Fruit fly (Drosophila melanogaster) whole organism, embryonic: ENCODE results near the gene CG14696.

Experiments used
- Asciz ChIP-seq: fragments of 200-800 bp; sonication (Bioruptor generic); optimal IDR thresholded peaks from 2 replicates; lab custom pipeline; 2017; ENCODE audit warnings: missing biosample characterization, mild to moderate bottlenecking, missing genetic modification characterization, missing genetic modification reagents
- B-H1 ChIP-seq: fragments of 200-800 bp; sonication (Bioruptor generic); IDR thresholded peaks from 3 replicates; pipeline ENCODE4 v1.3.6; 2022; ENCODE audit warnings: missing biosample characterization, missing genetic modification characterization
- CG1233 ChIP-seq: fragments of 200-800 bp; sonication (Bioruptor generic); optimal IDR thresholded peaks from 4 replicates; lab custom pipeline; 2018; ENCODE audit warnings: missing biosample characterization, mild to moderate bottlenecking, missing genetic modification characterization
- CG12391 ChIP-seq: fragments of 200-800 bp; sonication (Bioruptor generic); optimal IDR thresholded peaks from 3 replicates; lab custom pipeline; 2018; ENCODE audit warnings: missing biosample characterization, mild to moderate bottlenecking, missing genetic modification characterization, moderate library complexity
- CG12659 ChIP-seq: fragments of 200-800 bp; sonication (Bioruptor generic); optimal IDR thresholded peaks from 3 replicates; lab custom pipeline; 2017; ENCODE audit warnings: mild to moderate bottlenecking, missing biosample characterization, missing genetic modification reagents, missing genetic modification characterization
- CG12744 ChIP-seq: fragments of 200-800 bp; sonication (Bioruptor generic); optimal IDR thresholded peaks from 2 replicates; lab custom pipeline; 2016; ENCODE audit warnings: missing biosample characterization, missing genetic modification characterization
- CG14441 ChIP-seq: fragments of 200-800 bp; sonication (Bioruptor generic); IDR thresholded peaks from 2 replicates; pipeline ENCODE4 v1.3.6; 2022; ENCODE audit warnings: missing biosample characterization, missing genetic modification characterization
- CG14710 ChIP-seq: fragments of 200-800 bp; sonication (Bioruptor generic); optimal IDR thresholded peaks from 3 replicates; lab custom pipeline; 2019; ENCODE audit warnings: missing biosample characterization, mild to moderate bottlenecking, missing genetic modification characterization, moderate library complexity
- CG14860 ChIP-seq: fragments of 200-800 bp; sonication (Bioruptor generic); IDR thresholded peaks from 3 replicates; pipeline ENCODE4 v1.3.6; 2022; ENCODE audit warnings: missing biosample characterization, missing genetic modification characterization; ENCODE audit not compliant: partially characterized antibody
- CG1603 ChIP-seq: fragments of 200-800 bp; sonication (Bioruptor generic); optimal IDR thresholded peaks from 2 replicates; lab custom pipeline; 2019; ENCODE audit warnings: missing biosample characterization, mild to moderate bottlenecking, missing genetic modification characterization, moderate library complexity
- CG16813 ChIP-seq: fragments of 200-800 bp; sonication (Bioruptor generic); IDR thresholded peaks from 3 replicates; pipeline ENCODE4 v1.3.6; 2022; ENCODE audit warnings: missing biosample characterization, missing genetic modification characterization; ENCODE audit not compliant: partially characterized antibody
- CG2875 ChIP-seq: fragments of 200-800 bp; sonication (Bioruptor generic); optimal IDR thresholded peaks from 2 replicates; lab custom pipeline; 2017; ENCODE audit warnings: missing biosample characterization, mild to moderate bottlenecking, missing genetic modification characterization, missing genetic modification reagents
- CG4282 ChIP-seq: fragments of 200-800 bp; sonication (Bioruptor generic); optimal IDR thresholded peaks from 2 replicates; lab custom pipeline; 2016; ENCODE audit warnings: missing biosample characterization, missing genetic modification characterization
- CG4360 ChIP-seq: fragments of 200-800 bp; sonication (Bioruptor generic); IDR thresholded peaks from 2 replicates; pipeline ENCODE4 v1.3.6; 2022; ENCODE audit warnings: missing biosample characterization, missing genetic modification characterization
- CG7271 ChIP-seq: fragments of 200-800 bp; sonication (Bioruptor generic); optimal IDR thresholded peaks from 2 replicates; lab custom pipeline; 2018; ENCODE audit warnings: missing biosample characterization, mild to moderate bottlenecking, missing genetic modification characterization, moderate library complexity
- CG8388 ChIP-seq: fragments of 200-800 bp; sonication (Bioruptor generic); optimal IDR thresholded peaks from 2 replicates; lab custom pipeline; 2019; ENCODE audit warnings: missing biosample characterization, mild to moderate bottlenecking, missing genetic modification characterization, moderate library complexity
- CG9609 ChIP-seq: fragments of 200-800 bp; sonication (Bioruptor generic); optimal IDR thresholded peaks from 3 replicates; lab custom pipeline; 2016; ENCODE audit warnings: missing biosample characterization, missing genetic modification characterization
- CG9876 ChIP-seq: fragments of 200-800 bp; sonication (Bioruptor generic); optimal IDR thresholded peaks from 2 replicates; lab custom pipeline; 2016; ENCODE audit warnings: missing biosample characterization, missing genetic modification characterization
- CHES-1-like ChIP-seq: fragments of 200-800 bp; sonication (Bioruptor generic); optimal IDR thresholded peaks from 2 replicates; lab custom pipeline; 2016; ENCODE audit warnings: missing biosample characterization, missing genetic modification characterization
- CTCF ChIP-seq: fragments of 200-800 bp; sonication (Bioruptor generic); optimal IDR thresholded peaks from 2 replicates; lab custom pipeline; 2017; ENCODE audit warnings: missing biosample characterization, mild to moderate bottlenecking, missing genetic modification characterization, moderate library complexity
- Chrac-16 ChIP-seq: fragments of 200-800 bp; sonication (Bioruptor generic); optimal IDR thresholded peaks from 3 replicates; lab custom pipeline; 2016; ENCODE audit warnings: missing biosample characterization, missing genetic modification characterization
- CrebB ChIP-seq: fragments of 200-800 bp; sonication (Bioruptor generic); optimal IDR thresholded peaks from 3 replicates; lab custom pipeline; 2018; ENCODE audit warnings: missing biosample characterization, mild to moderate bottlenecking, missing genetic modification characterization
- D19B ChIP-seq: fragments of 200-800 bp; sonication (Bioruptor generic); optimal IDR thresholded peaks from 2 replicates; lab custom pipeline; 2017; ENCODE audit warnings: missing biosample characterization, mild to moderate bottlenecking, missing genetic modification characterization
- Ets65A ChIP-seq: fragments of 200-800 bp; sonication (Bioruptor generic); peaks from one replicate; lab custom pipeline; 2016; ENCODE audit warnings: missing biosample characterization, missing genetic modification characterization
- HHEX ChIP-seq: fragments of 200-800 bp; sonication (Bioruptor generic); optimal IDR thresholded peaks from 3 replicates; lab custom pipeline; 2017; ENCODE audit warnings: missing biosample characterization, mild to moderate bottlenecking, missing genetic modification characterization, missing genetic modification reagents
- Kr ChIP-seq: fragments of 200-800 bp; sonication (Bioruptor generic); optimal IDR thresholded peaks from 2 replicates; lab custom pipeline; 2017; ENCODE audit warnings: missing biosample characterization, mild to moderate bottlenecking, missing genetic modification characterization
- Meics ChIP-seq: fragments of 200-800 bp; sonication (Bioruptor generic); optimal IDR thresholded peaks from 2 replicates; lab custom pipeline; 2017; ENCODE audit warnings: missing biosample characterization, mild to moderate bottlenecking, missing genetic modification characterization
- Neu2 ChIP-seq: fragments of 200-800 bp; sonication (Bioruptor generic); optimal IDR thresholded peaks from 3 replicates; lab custom pipeline; 2016; ENCODE audit warnings: missing biosample characterization, missing genetic modification characterization, borderline replicate concordance
- ab ChIP-seq: fragments of 200-800 bp; sonication (Bioruptor generic); optimal IDR thresholded peaks from 2 replicates; lab custom pipeline; 2016; ENCODE audit warnings: missing biosample characterization, missing genetic modification characterization
- az2 ChIP-seq: fragments of 200-800 bp; sonication (Bioruptor generic); optimal IDR thresholded peaks from 3 replicates; lab custom pipeline; 2016; ENCODE audit warnings: missing biosample characterization, missing genetic modification characterization
- bowl ChIP-seq: fragments of 200-800 bp; sonication (Bioruptor generic); IDR thresholded peaks from 2 replicates; pipeline ENCODE4 v1.3.6; 2022; ENCODE audit warnings: missing biosample characterization, missing genetic modification characterization
- chif ChIP-seq, 2 experiments: fragments of 200-800 bp; sonication (Bioruptor generic); optimal IDR thresholded peaks; 3 replicates each; lab custom pipeline; 2016; ENCODE audit warnings: missing biosample characterization in 2 of 2, missing genetic modification characterization in 2 of 2
- ems ChIP-seq: fragments of 200-800 bp; sonication (Bioruptor generic); optimal IDR thresholded peaks from 3 replicates; lab custom pipeline; 2016; ENCODE audit warnings: missing biosample characterization, missing genetic modification characterization
- gem ChIP-seq: fragments of 200-800 bp; sonication (Bioruptor generic); optimal IDR thresholded peaks from 2 replicates; lab custom pipeline; 2019; ENCODE audit warnings: missing biosample characterization, mild to moderate bottlenecking, missing genetic modification characterization, moderate library complexity
- hth ChIP-seq: fragments of >200 bp; optimal IDR thresholded peaks from 2 replicates; lab custom pipeline; 2017; ENCODE audit warnings: inconsistent platforms
- inv ChIP-seq: fragments of 200-800 bp; sonication (Bioruptor generic); IDR thresholded peaks from 2 replicates; pipeline ENCODE4 v1.3.6; 2022; ENCODE audit warnings: missing biosample characterization, missing genetic modification characterization; ENCODE audit not compliant: partially characterized antibody
- jigr1 ChIP-seq: fragments of 200-800 bp; sonication (Bioruptor generic); IDR thresholded peaks from 3 replicates; pipeline ENCODE4 v1.3.6; 2022; ENCODE audit warnings: missing biosample characterization, missing genetic modification characterization
- kah ChIP-seq: fragments of 200-800 bp; sonication (Bioruptor generic); optimal IDR thresholded peaks from 2 replicates; lab custom pipeline; 2018; ENCODE audit warnings: missing biosample characterization, mild to moderate bottlenecking, missing genetic modification characterization
- kay ChIP-seq: fragments of 200-800 bp; sonication (Bioruptor generic); optimal IDR thresholded peaks from 2 replicates; lab custom pipeline; 2016; ENCODE audit warnings: missing biosample characterization, missing genetic modification characterization
- mam ChIP-seq: fragments of 200-800 bp; sonication (Bioruptor generic); optimal IDR thresholded peaks from 3 replicates; lab custom pipeline; 2016; ENCODE audit warnings: missing biosample characterization, missing genetic modification characterization
- onecut ChIP-seq: fragments of 200-800 bp; sonication (Bioruptor generic); IDR thresholded peaks from 2 replicates; pipeline ENCODE4 v1.3.6; 2022; ENCODE audit warnings: missing biosample characterization, missing genetic modification characterization
- pb ChIP-seq: fragments of 200-800 bp; sonication (Bioruptor generic); optimal IDR thresholded peaks from 3 replicates; lab custom pipeline; 2016; ENCODE audit warnings: missing biosample characterization, missing genetic modification characterization
- pita ChIP-seq: fragments of 200-800 bp; sonication (Bioruptor generic); optimal IDR thresholded peaks from 2 replicates; lab custom pipeline; 2017; ENCODE audit warnings: missing biosample characterization, mild to moderate bottlenecking, missing genetic modification characterization
- sim ChIP-seq: fragments of 200-800 bp; sonication (Bioruptor generic); IDR thresholded peaks from 2 replicates; pipeline ENCODE4 v1.3.6; 2022; ENCODE audit warnings: missing biosample characterization, missing genetic modification characterization
- slbo ChIP-seq: fragments of 200-800 bp; sonication (Bioruptor generic); IDR thresholded peaks from 2 replicates; pipeline ENCODE4 v1.3.6; 2022; ENCODE audit warnings: missing biosample characterization, missing genetic modification characterization
- sna ChIP-seq: fragments of 200-800 bp; sonication (Bioruptor generic); IDR thresholded peaks from 2 replicates; pipeline ENCODE4 v1.3.6; 2022; ENCODE audit warnings: missing biosample characterization, missing genetic modification characterization; ENCODE audit not compliant: partially characterized antibody
- sqz ChIP-seq: fragments of 200-800 bp; sonication (Bioruptor generic); optimal IDR thresholded peaks from 3 replicates; lab custom pipeline; 2018; ENCODE audit warnings: missing biosample characterization, mild to moderate bottlenecking, missing genetic modification characterization
- sr ChIP-seq: fragments of 200-800 bp; sonication (Bioruptor generic); IDR thresholded peaks from 3 replicates; pipeline ENCODE4 v1.3.6; 2022; ENCODE audit warnings: missing biosample characterization, missing genetic modification characterization
- tup ChIP-seq: fragments of 200-800 bp; sonication (Bioruptor generic); optimal IDR thresholded peaks from 2 replicates; lab custom pipeline; 2016; ENCODE audit warnings: missing biosample characterization, mild to moderate bottlenecking, missing genetic modification characterization, moderate library complexity
- zfh1 ChIP-seq: fragments of 200-800 bp; sonication (Bioruptor generic); IDR thresholded peaks from 3 replicates; pipeline ENCODE4 v1.3.6; 2022; ENCODE audit warnings: missing biosample characterization, missing genetic modification characterization

Gene CG14696

dm6 chr3R:10881824-10882559 is 2.8 kb downstream of the CG14696 start, which contains the start of gene Tpc1 (continued):
- TF ChIP-seq CG9876 (GFP tag; lab: Kevin White, UChicago) (no peak), gem (tag; lab: Kevin White, UChicago) (peak; percentile 57), CG9609 (GFP tag; lab: Kevin White, UChicago) (peak; percentile 27), CTCF (GFP tag; lab: Kevin White, UChicago) (no peak), CG1233 (GFP tag; lab: Kevin White, UChicago) (no peak), CG2875 (GFP tag; lab: Kevin White, UChicago) (no peak), CG12391 (peak; percentile 63), kay (GFP tag; lab: Kevin White, UChicago) (no peak), HHEX (no peak), D19B (GFP tag; lab: Kevin White, UChicago) (no peak), az2 (no peak), B-H1 (GFP tag; lab: Robert Waterston, UW) (no peak), hth (no peak), CG7271 (no peak), CG12744 (GFP tag; lab: Kevin White, UChicago) (peak; percentile 3), sr (GFP tag; lab: Robert Waterston, UW) (peak; percentile 22; the same call in 1 of the 3 replicates), ab (GFP tag; lab: Kevin White, UChicago) (no peak), Ets65A (peak; percentile 49), tup (GFP tag; lab: Kevin White, UChicago) (no peak), CG8388 (GFP tag; lab: Kevin White, UChicago) (no peak), ems (GFP tag; lab: Kevin White, UChicago) (peak; percentile 43), Neu2 (GFP tag; lab: Kevin White, UChicago) (no peak), zfh1 (GFP tag; lab: Robert Waterston, UW) (0 out of 3 replicates have a peak, but pooled peaks have one; percentile 7), CrebB (tag; lab: Kevin White, UChicago) (no peak), CG14710 (tag; lab: Kevin White, UChicago) (peak; percentile 62), jigr1 (GFP tag; lab: Robert Waterston, UW) (no peak), Chrac-16 (GFP tag; lab: Kevin White, UChicago) (peak; percentile 24), sim (GFP tag; lab: Robert Waterston, UW) (no peak), CG14441 (GFP tag; lab: Robert Waterston, UW) (no peak), CG4360 (peak; percentile 82; the same call in 1 of the 2 replicates), CG4282 (no peak), pb (GFP tag; lab: Kevin White, UChicago) (no peak), CG1603 (tag; lab: Kevin White, UChicago) (peak; percentile 16), CG12659 (GFP tag; lab: Kevin White, UChicago) (peak; percentile 36), chif (GFP tag; optimal IDR thresholded peaks at IDR 0.05; lab: Kevin White, UChicago) (peak; percentile 10 to 19), inv (GFP tag; lab: Robert Waterston, UW) (peak; percentile 85), CG14860 (GFP tag; lab: Robert Waterston, UW) (peak; percentile 68; the same call in 2 of the 3 replicates), CG16813 (GFP tag; lab: Robert Waterston, UW) (peak; percentile 89), Meics (GFP tag; lab: Kevin White, UChicago) (peak; percentile 38), mam (GFP tag; lab: Kevin White, UChicago) (peak; percentile 55), bowl (GFP tag; lab: Robert Waterston, UW) (no peak), pita (no peak), Kr (GFP tag; lab: Kevin White, UChicago) (no peak), sqz (GFP tag; lab: Kevin White, UChicago) (no peak), onecut (GFP tag; lab: Robert Waterston, UW) (no peak), slbo (peak; percentile 46; the same call in 1 of the 2 replicates), kah (GFP tag; lab: Kevin White, UChicago) (no peak), sna (GFP tag; lab: Robert Waterston, UW) (peak; percentile 94), Asciz (GFP tag; lab: Kevin White, UChicago) (no peak), CHES-1-like (GFP tag; lab: Kevin White, UChicago) (peak; percentile 44)
